Fruit fly (Drosophila melanogaster) whole organism, embryonic: ENCODE data around the gene Mics1.
A peak's percentile ranks its signal among the peaks of the same experiment; 100 is the strongest.

Source experiments
- Aef1 ChIP-seq: fragments of 200-800 bp; sonication (Bioruptor generic); IDR thresholded peaks from 3 replicates; pipeline ENCODE4 v1.3.6; 2022; ENCODE audit warnings: missing biosample characterization, missing genetic modification characterization
- Antp ChIP-seq: fragments of 200-800 bp; sonication (Bioruptor generic); optimal IDR thresholded peaks from 3 replicates; lab custom pipeline; 2016; ENCODE audit warnings: missing biosample characterization, missing genetic modification characterization
- B-H2 ChIP-seq: fragments of 200-800 bp; sonication (Bioruptor generic); optimal IDR thresholded peaks from 2 replicates; lab custom pipeline; 2018; ENCODE audit warnings: missing biosample characterization, mild to moderate bottlenecking, missing genetic modification characterization
- CG10147 ChIP-seq: fragments of 200-800 bp; sonication (Bioruptor generic); optimal IDR thresholded peaks from 2 replicates; lab custom pipeline; 2019; ENCODE audit warnings: missing biosample characterization, mild to moderate bottlenecking, missing genetic modification characterization, moderate library complexity
- CG10565 ChIP-seq: fragments of 200-800 bp; sonication (Bioruptor generic); optimal IDR thresholded peaks from 3 replicates; lab custom pipeline; 2016; ENCODE audit warnings: missing biosample characterization, mild to moderate bottlenecking, missing genetic modification characterization
- CG11398 ChIP-seq: fragments of 200-800 bp; sonication (Bioruptor generic); optimal IDR thresholded peaks from 2 replicates; lab custom pipeline; 2016; ENCODE audit warnings: missing biosample characterization, missing genetic modification characterization
- CG12659 ChIP-seq: fragments of 200-800 bp; sonication (Bioruptor generic); optimal IDR thresholded peaks from 3 replicates; lab custom pipeline; 2017; ENCODE audit warnings: mild to moderate bottlenecking, missing biosample characterization, missing genetic modification reagents, missing genetic modification characterization
- CG13287 ChIP-seq: fragments of 200-800 bp; sonication (Bioruptor generic); IDR thresholded peaks from 2 replicates; pipeline ENCODE4 v1.3.6; 2022; ENCODE audit warnings: missing biosample characterization, missing genetic modification characterization; ENCODE audit not compliant: partially characterized antibody
- CG15073 ChIP-seq: fragments of 200-800 bp; sonication (Bioruptor generic); optimal IDR thresholded peaks from 2 replicates; lab custom pipeline; 2016; ENCODE audit warnings: missing biosample characterization, missing genetic modification characterization
- CG1792 ChIP-seq: fragments of 200-800 bp; sonication (Bioruptor generic); optimal IDR thresholded peaks from 2 replicates; lab custom pipeline; 2016; ENCODE audit warnings: missing biosample characterization, missing genetic modification characterization
- CG18011 ChIP-seq: fragments of 200-800 bp; sonication (Bioruptor generic); optimal IDR thresholded peaks from 2 replicates; lab custom pipeline; 2017; ENCODE audit warnings: missing biosample characterization, missing genetic modification characterization, mild to moderate bottlenecking, moderate library complexity, missing genotype
- CG18599 ChIP-seq: fragments of 200-800 bp; sonication (Bioruptor generic); optimal IDR thresholded peaks from 3 replicates; lab custom pipeline; 2017; ENCODE audit warnings: missing biosample characterization, missing genetic modification characterization, mild to moderate bottlenecking, moderate library complexity, missing genetic modification reagents
- CG2875 ChIP-seq: fragments of 200-800 bp; sonication (Bioruptor generic); optimal IDR thresholded peaks from 2 replicates; lab custom pipeline; 2017; ENCODE audit warnings: missing biosample characterization, mild to moderate bottlenecking, missing genetic modification characterization, missing genetic modification reagents
- CG2889 ChIP-seq: fragments of 200-800 bp; sonication (Bioruptor generic); IDR thresholded peaks from 3 replicates; pipeline ENCODE4 v1.3.6; 2022; ENCODE audit warnings: missing biosample characterization, missing genetic modification characterization
- CG33213 ChIP-seq: fragments of 200-800 bp; sonication (Bioruptor generic); optimal IDR thresholded peaks from 3 replicates; lab custom pipeline; 2016; ENCODE audit warnings: missing biosample characterization, missing genetic modification characterization
- CG3407 ChIP-seq: fragments of 200-800 bp; sonication (Bioruptor generic); optimal IDR thresholded peaks from 2 replicates; lab custom pipeline; 2018; ENCODE audit warnings: missing biosample characterization, mild to moderate bottlenecking, missing genetic modification characterization
- CG34224 ChIP-seq: fragments of 200-800 bp; sonication (Bioruptor generic); IDR thresholded peaks from 3 replicates; pipeline ENCODE4 v1.3.6; 2022; ENCODE audit warnings: missing biosample characterization, missing genetic modification characterization; ENCODE audit not compliant: partially characterized antibody
- CG3726 ChIP-seq: fragments of 200-800 bp; sonication (Bioruptor generic); IDR thresholded peaks from 3 replicates; pipeline ENCODE4, ENCODE4 v1.3.6; 2022; ENCODE audit warnings: missing biosample characterization, missing genetic modification characterization
- CG4424 ChIP-seq: fragments of 200-800 bp; sonication (Bioruptor generic); optimal IDR thresholded peaks from 3 replicates; lab custom pipeline; 2016; ENCODE audit warnings: missing biosample characterization, missing genetic modification characterization
- CG5953 ChIP-seq: fragments of 200-800 bp; sonication (Bioruptor generic); IDR thresholded peaks from 2 replicates; pipeline ENCODE4 v1.3.6; 2022; ENCODE audit warnings: missing biosample characterization, missing genetic modification characterization
- CG6654 ChIP-seq: fragments of 200-800 bp; sonication (Bioruptor generic); optimal IDR thresholded peaks from 2 replicates; lab custom pipeline; 2017; ENCODE audit warnings: missing biosample characterization, mild to moderate bottlenecking, missing genetic modification characterization
- CG6765 ChIP-seq: fragments of 200-800 bp; sonication (Bioruptor generic); optimal IDR thresholded peaks from 3 replicates; lab custom pipeline; 2017; ENCODE audit warnings: missing biosample characterization, mild to moderate bottlenecking, missing genetic modification characterization
- CG7839 ChIP-seq: fragments of 200-800 bp; sonication (Bioruptor generic); optimal IDR thresholded peaks from 3 replicates; lab custom pipeline; 2018; ENCODE audit warnings: missing biosample characterization, mild to moderate bottlenecking, missing genetic modification characterization, moderate library complexity
- CG8944 ChIP-seq: fragments of 200-800 bp; sonication (Bioruptor generic); optimal IDR thresholded peaks from 3 replicates; lab custom pipeline; 2016; ENCODE audit warnings: missing biosample characterization, missing genetic modification characterization
- CG9215 ChIP-seq: fragments of 200-800 bp; sonication (Bioruptor generic); IDR thresholded peaks from 2 replicates; pipeline ENCODE4 v1.3.6; 2022; ENCODE audit warnings: missing biosample characterization, missing genetic modification characterization
- CG9437 ChIP-seq: fragments of 200-800 bp; sonication (Bioruptor generic); optimal IDR thresholded peaks from 2 replicates; lab custom pipeline; 2018; ENCODE audit warnings: missing biosample characterization, mild to moderate bottlenecking, missing genetic modification characterization
- CG9876 ChIP-seq: fragments of 200-800 bp; sonication (Bioruptor generic); optimal IDR thresholded peaks from 2 replicates; lab custom pipeline; 2016; ENCODE audit warnings: missing biosample characterization, missing genetic modification characterization
- Dip3 ChIP-seq: fragments of 200-800 bp; sonication (Bioruptor generic); optimal IDR thresholded peaks from 3 replicates; lab custom pipeline; 2016; ENCODE audit warnings: missing biosample characterization, missing genetic modification characterization
- Dll ChIP-seq: fragments of 200-800 bp; sonication (Bioruptor generic); IDR thresholded peaks from 4 replicates; pipeline ENCODE4 v1.3.6; 2022; ENCODE audit warnings: missing biosample characterization, missing genetic modification characterization; ENCODE audit not compliant: partially characterized antibody
- Dp ChIP-seq: fragments of 200-800 bp; sonication (Bioruptor generic); optimal IDR thresholded peaks from 2 replicates; lab custom pipeline; 2018; ENCODE audit warnings: missing biosample characterization, mild to moderate bottlenecking, missing genetic modification characterization, moderate library complexity
- E2f2 ChIP-seq: fragments of 200-800 bp; sonication (Bioruptor generic); IDR thresholded peaks from 2 replicates; pipeline ENCODE4 v1.3.6; 2022; ENCODE audit warnings: missing biosample characterization, missing genetic modification characterization
- Elba2 ChIP-seq: fragments of 200-800 bp; sonication (Bioruptor generic); optimal IDR thresholded peaks from 3 replicates; lab custom pipeline; 2016; ENCODE audit warnings: missing biosample characterization, missing genetic modification characterization
- HLHmδ ChIP-seq: fragments of 200-800 bp; sonication (Bioruptor generic); optimal IDR thresholded peaks from 2 replicates; lab custom pipeline; 2018; ENCODE audit warnings: missing biosample characterization, mild to moderate bottlenecking, missing genetic modification characterization, moderate library complexity
- Mes4 ChIP-seq: fragments of 200-800 bp; sonication (Bioruptor generic); optimal IDR thresholded peaks from 2 replicates; lab custom pipeline; 2016; ENCODE audit warnings: missing biosample characterization, missing genetic modification characterization
- NFAT ChIP-seq: fragments of 200-800 bp; sonication (Bioruptor generic); IDR thresholded peaks from 2 replicates; pipeline ENCODE4 v1.3.6; 2022; ENCODE audit warnings: missing biosample characterization, missing genetic modification characterization
- NK7.1 ChIP-seq: fragments of 200-800 bp; sonication (Bioruptor generic); optimal IDR thresholded peaks from 3 replicates; lab custom pipeline; 2016; ENCODE audit warnings: missing biosample characterization, missing genetic modification characterization
- Sox100B ChIP-seq: fragments of 200-800 bp; sonication (Bioruptor generic); optimal IDR thresholded peaks from 3 replicates; lab custom pipeline; 2018; ENCODE audit warnings: missing biosample characterization, mild to moderate bottlenecking, missing genetic modification characterization
- Vsx1 ChIP-seq: fragments of 200-800 bp; sonication (Bioruptor generic); optimal IDR thresholded peaks from 2 replicates; lab custom pipeline; 2017; ENCODE audit warnings: missing biosample characterization, mild to moderate bottlenecking, missing genetic modification characterization, missing genetic modification reagents
- bab2 ChIP-seq: fragments of 200-800 bp; sonication (Bioruptor generic); optimal IDR thresholded peaks from 2 replicates; lab custom pipeline; 2016; ENCODE audit warnings: missing biosample characterization, missing genetic modification characterization
- danr ChIP-seq: fragments of 200-800 bp; sonication (Bioruptor generic); IDR thresholded peaks from 2 replicates; pipeline ENCODE4 v1.3.6; 2022; ENCODE audit warnings: missing biosample characterization, missing genetic modification characterization
- esg ChIP-seq: fragments of 200-800 bp; sonication (Bioruptor generic); conservative IDR thresholded peaks from 2 replicates; pipeline ENCODE4 v1.3.6; 2022; ENCODE audit warnings: missing biosample characterization, missing genetic modification characterization
- ftz-f1 ChIP-seq: fragments of 200-800 bp; sonication (Bioruptor generic); optimal IDR thresholded peaks from 2 replicates; lab custom pipeline; 2016; ENCODE audit warnings: missing biosample characterization, missing genetic modification characterization
- inv ChIP-seq: fragments of 200-800 bp; sonication (Bioruptor generic); IDR thresholded peaks from 2 replicates; pipeline ENCODE4 v1.3.6; 2022; ENCODE audit warnings: missing biosample characterization, missing genetic modification characterization; ENCODE audit not compliant: partially characterized antibody
- jing ChIP-seq: fragments of 200-800 bp; sonication (Bioruptor generic); optimal IDR thresholded peaks from 2 replicates; lab custom pipeline; 2018; ENCODE audit warnings: missing biosample characterization, mild to moderate bottlenecking, missing genetic modification characterization
- kay ChIP-seq: fragments of 200-800 bp; sonication (Bioruptor generic); optimal IDR thresholded peaks from 2 replicates; lab custom pipeline; 2016; ENCODE audit warnings: missing biosample characterization, missing genetic modification characterization
- lab ChIP-seq: fragments of 200-800 bp; sonication (Bioruptor generic); optimal IDR thresholded peaks from 3 replicates; lab custom pipeline; 2017; ENCODE audit warnings: missing biosample characterization, missing genetic modification characterization, mild to moderate bottlenecking, moderate library complexity, missing genetic modification reagents
- luna ChIP-seq: fragments of 200-800 bp; sonication (Bioruptor generic); optimal IDR thresholded peaks from 2 replicates; lab custom pipeline; 2016; ENCODE audit warnings: missing biosample characterization, missing genetic modification characterization
- maf-S ChIP-seq: fragments of 200-800 bp; sonication (Bioruptor generic); optimal IDR thresholded peaks from 2 replicates; lab custom pipeline; 2016; ENCODE audit warnings: missing biosample characterization, missing genetic modification characterization
- seq ChIP-seq: fragments of 200-800 bp; sonication (Bioruptor generic); IDR thresholded peaks from 2 replicates; pipeline ENCODE4 v1.3.6; 2022; ENCODE audit warnings: missing biosample characterization, missing genetic modification characterization
- tup ChIP-seq: fragments of 200-800 bp; sonication (Bioruptor generic); optimal IDR thresholded peaks from 2 replicates; lab custom pipeline; 2016; ENCODE audit warnings: missing biosample characterization, mild to moderate bottlenecking, missing genetic modification characterization, moderate library complexity
- unc-4 ChIP-seq: fragments of 200-800 bp; sonication (Bioruptor generic); IDR thresholded peaks from 2 replicates; pipeline ENCODE4 v1.3.6; 2022; ENCODE audit warnings: missing biosample characterization, missing genetic modification characterization; ENCODE audit not compliant: partially characterized antibody

Mics1 gene

dm6 chr3R:7515599-7516069 is 13.5 kb upstream of the Mics1 start, which contains the start of gene alpha-Est8 (continued):
- TF ChIP-seq CG6654 (GFP tag; lab: Kevin White, UChicago) (no peak), esg (no peak), Dll (GFP tag; lab: Robert Waterston, UW) (no peak), lab (GFP tag; lab: Kevin White, UChicago) (peak; percentile 52), Sox100B (GFP tag; lab: Kevin White, UChicago) (no peak), inv (peak; percentile 32; the same call in 1 of the 2 replicates), CG7839 (tag; lab: Kevin White, UChicago) (peak; percentile 6), Aef1 (GFP tag; lab: Robert Waterston, UW) (peak; percentile 39), CG18599 (GFP tag; lab: Kevin White, UChicago) (peak; percentile 32), CG33213 (GFP tag; lab: Kevin White, UChicago) (no peak), Antp (GFP tag; lab: Kevin White, UChicago) (no peak), bab2 (GFP tag; lab: Kevin White, UChicago) (no peak), Mes4 (no peak), CG11398 (GFP tag; lab: Kevin White, UChicago) (no peak), HLHmδ (no peak), ftz-f1 (GFP tag; lab: Kevin White, UChicago) (peak; percentile 13), CG13287 (peak; percentile 66), CG4424 (GFP tag; lab: Kevin White, UChicago) (no peak), CG10147 (no peak), luna (no peak), seq (GFP tag; lab: Robert Waterston, UW) (no peak), CG9215 (GFP tag; lab: Robert Waterston, UW) (no peak), Dp (GFP tag; lab: Kevin White, UChicago) (no peak), CG18011 (GFP tag; lab: Kevin White, UChicago) (no peak), CG3726 (GFP tag; lab: Robert Waterston, UW) (no peak), Dip3 (GFP tag; lab: Kevin White, UChicago) (no peak), CG12659 (GFP tag; lab: Kevin White, UChicago) (no peak), B-H2 (GFP tag; lab: Kevin White, UChicago) (peak; percentile 58), Vsx1 (no peak), maf-S (no peak), CG2889 (GFP tag; lab: Robert Waterston, UW) (no peak), CG9876 (GFP tag; lab: Kevin White, UChicago) (no peak), CG9437 (GFP tag; lab: Kevin White, UChicago) (no peak), CG1792 (GFP tag; lab: Kevin White, UChicago) (no peak), Elba2 (GFP tag; lab: Kevin White, UChicago) (no peak), CG5953 (GFP tag; lab: Robert Waterston, UW) (no peak), CG2875 (GFP tag; lab: Kevin White, UChicago) (no peak), danr (GFP tag; lab: Robert Waterston, UW) (no peak), NK7.1 (GFP tag; lab: Kevin White, UChicago) (no peak), tup (GFP tag; lab: Kevin White, UChicago) (no peak), CG8944 (GFP tag; lab: Kevin White, UChicago) (no peak), E2f2 (no peak), NFAT (GFP tag; lab: Robert Waterston, UW) (no peak), CG15073 (GFP tag; lab: Kevin White, UChicago) (no peak), CG10565 (GFP tag; lab: Kevin White, UChicago) (no peak), CG34224 (GFP tag; lab: Robert Waterston, UW) (peak; percentile 55; the same call in 2 of the 3 replicates), CG6765 (GFP tag; lab: Kevin White, UChicago) (peak; percentile 39), jing (no peak), unc-4 (GFP tag; lab: Robert Waterston, UW) (no peak), kay (no peak), CG3407 (GFP tag; lab: Kevin White, UChicago) (no peak)
